Worm (Caenorhabditis elegans) whole organism, midembryonic: ENCODE data around the gene apl-1.

ENCODE experiments used
- cog-1 ChIP-seq: sonication (generic microtip); optimal IDR thresholded peaks from 2 replicates; lab custom pipeline; 2016; ENCODE audit warnings: missing genetic modification characterization, missing compliant biosample characterization
- flt-1 ChIP-seq: fragments of 200-800 bp; sonication (Bioruptor generic); IDR thresholded peaks from 2 replicates; pipeline ENCODE4 v1.3.6; 2022; ENCODE audit warnings: missing genetic modification characterization, missing compliant biosample characterization
- klf-2 ChIP-seq: fragments of 200-800 bp; sonication (Bioruptor generic); conservative IDR thresholded peaks from 2 replicates; pipeline ENCODE4 v1.3.6; 2022; ENCODE audit warnings: missing genetic modification reagents, missing genetic modification characterization, missing compliant biosample characterization
- med-1 ChIP-seq: sonication (generic microtip); optimal IDR thresholded peaks from 2 replicates; lab custom pipeline; 2017; ENCODE audit warnings: missing genetic modification characterization, mild to moderate bottlenecking, missing compliant biosample characterization, antibody characterized with exemption, missing genetic modification reagents; ENCODE audit not compliant: insufficient read depth
- ref-1 ChIP-seq: fragments of 200-800 bp; sonication (Bioruptor generic); conservative IDR thresholded peaks from 2 replicates; pipeline ENCODE4 v1.3.6; 2022; ENCODE audit warnings: missing genetic modification reagents, missing genetic modification characterization, missing compliant biosample characterization
- tab-1 ChIP-seq: fragments of 200-800 bp; sonication (Bioruptor generic); IDR thresholded peaks from 2 replicates; pipeline ENCODE4 v1.3.6; 2022; ENCODE audit warnings: missing genetic modification characterization, missing compliant biosample characterization
- ztf-23 ChIP-seq: fragments of 200-800 bp; sonication (Bioruptor generic); IDR thresholded peaks from 2 replicates; pipeline ENCODE4 v1.3.6; 2022; ENCODE audit warnings: missing genetic modification reagents, missing genetic modification characterization, missing compliant biosample characterization
- ztf-29 ChIP-seq: fragments of 200-800 bp; sonication (Bioruptor generic); IDR thresholded peaks from 2 replicates; pipeline ENCODE4 v1.3.6; 2022; ENCODE audit warnings: missing genetic modification reagents, missing genetic modification characterization, missing compliant biosample characterization

DNA sequence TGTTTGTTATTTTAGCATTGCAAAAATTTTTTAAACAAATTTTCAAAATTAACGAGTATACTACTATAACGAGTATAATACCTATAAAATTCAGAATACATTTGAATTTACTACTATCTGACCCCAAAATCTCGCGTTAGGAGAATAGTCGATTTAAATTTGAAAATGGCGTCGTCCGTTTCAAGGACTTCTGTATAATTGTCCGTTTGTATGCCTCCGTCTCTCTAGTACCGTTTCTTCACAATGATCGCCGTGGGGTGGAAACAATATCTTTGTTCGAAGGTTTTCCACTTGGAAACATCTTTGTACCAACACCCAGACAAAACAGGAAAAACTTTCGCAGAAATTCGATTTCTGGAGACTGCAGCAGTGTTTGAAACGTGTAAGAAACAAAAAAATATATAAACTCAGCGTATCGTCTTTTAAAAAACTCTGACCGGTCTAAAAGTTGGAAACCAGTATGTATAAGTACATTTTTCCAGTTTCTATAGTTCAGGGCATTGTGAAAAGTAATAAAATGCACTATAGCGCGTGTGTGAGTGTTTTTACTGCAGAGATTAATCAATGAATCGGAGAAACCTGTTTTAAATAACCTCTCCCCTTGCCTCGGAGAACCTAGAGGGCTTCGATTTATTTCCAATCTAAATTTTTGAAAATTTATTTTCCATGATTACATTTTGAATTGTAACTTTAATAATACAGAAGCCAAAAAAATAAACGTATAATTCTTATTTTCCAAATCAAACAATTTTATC is 21.2 kb upstream of the apl-1 start:
- TF ChIP-seq cog-1 (tag; lab: Kevin White, UChicago) (no peak), klf-2 (no peak), ztf-29 (GFP tag; lab: Robert Waterston, UW) (no peak), tab-1 (GFP tag; lab: Robert Waterston, UW) (no peak), ztf-23 (GFP tag; lab: Robert Waterston, UW) (no peak), flt-1 (GFP tag; lab: Robert Waterston, UW) (no peak), ref-1 (no peak), med-1 (no peak)
